Worm (Caenorhabditis elegans) whole organism, late embryonic: Measurements from ENCODE around the gene romo-1.

Experiments used
- C08G9.2 ChIP-seq: sonication (generic microtip); optimal IDR thresholded peaks from 2 replicates; lab custom pipeline; 2016; ENCODE audit warnings: mild to moderate bottlenecking, missing genetic modification characterization, moderate library complexity, missing compliant biosample characterization
- F13H6.1 ChIP-seq: sonication (generic microtip); optimal IDR thresholded peaks from 2 replicates; lab custom pipeline; 2016; ENCODE audit warnings: missing genetic modification characterization, missing compliant biosample characterization
- K09A11.1 ChIP-seq: sonication (generic microtip); optimal IDR thresholded peaks from 2 replicates; lab custom pipeline; 2017; ENCODE audit warnings: antibody characterized with exemption, mild to moderate bottlenecking, missing genetic modification characterization, missing compliant biosample characterization; ENCODE audit not compliant: insufficient read depth
- T23F11.4 ChIP-seq: fragments of 200-800 bp; sonication (Bioruptor generic); optimal IDR thresholded peaks from 2 replicates; lab custom pipeline; 2018; ENCODE audit warnings: mild to moderate bottlenecking, missing genetic modification characterization, missing compliant biosample characterization
- ahr-1 ChIP-seq: sonication (generic microtip); optimal IDR thresholded peaks from 2 replicates; lab custom pipeline; 2016; ENCODE audit warnings: missing genetic modification characterization, missing compliant biosample characterization
- ceh-14 ChIP-seq: sonication (generic microtip); optimal IDR thresholded peaks from 2 replicates; lab custom pipeline; 2016; ENCODE audit warnings: missing genotype, missing genetic modification characterization, missing compliant biosample characterization
- ceh-18 ChIP-seq: sonication (generic microtip); optimal IDR thresholded peaks from 2 replicates; lab custom pipeline; 2016; ENCODE audit warnings: missing genetic modification characterization, missing compliant biosample characterization
- ceh-31 ChIP-seq: sonication (generic microtip); optimal IDR thresholded peaks from 2 replicates; lab custom pipeline; 2016; ENCODE audit warnings: missing genetic modification characterization, missing compliant biosample characterization
- ceh-6 ChIP-seq: fragments of 200-800 bp; sonication (Bioruptor generic); optimal IDR thresholded peaks from 2 replicates; lab custom pipeline; 2018; ENCODE audit warnings: mild to moderate bottlenecking, missing genetic modification characterization, missing compliant biosample characterization
- ceh-9 ChIP-seq: sonication (generic microtip); optimal IDR thresholded peaks from 2 replicates; lab custom pipeline; 2016; ENCODE audit warnings: mild to moderate bottlenecking, missing genetic modification characterization, inconsistent platforms, missing compliant biosample characterization
- che-1 ChIP-seq: sonication (generic microtip); optimal IDR thresholded peaks from 2 replicates; lab custom pipeline; 2016; ENCODE audit warnings: mild to moderate bottlenecking, missing genetic modification characterization, missing compliant biosample characterization
- dmd-4 ChIP-seq: sonication (generic microtip); optimal IDR thresholded peaks from 2 replicates; lab custom pipeline; 2016; ENCODE audit warnings: borderline replicate concordance, missing genetic modification characterization, missing compliant biosample characterization
- dve-1 ChIP-seq: sonication (generic microtip); optimal IDR thresholded peaks from 2 replicates; lab custom pipeline; 2017; ENCODE audit warnings: antibody characterized with exemption, mild to moderate bottlenecking, missing genetic modification characterization, missing compliant biosample characterization
- fkh-10 ChIP-seq: fragments of 150-350 bp; optimal IDR thresholded peaks from 2 replicates; lab custom pipeline; 2014; ENCODE audit warnings: missing biosample characterization, missing genetic modification reagents, missing genetic modification characterization
- fkh-6 ChIP-seq: sonication (generic microtip); optimal IDR thresholded peaks from 2 replicates; lab custom pipeline; 2016; ENCODE audit warnings: missing genetic modification characterization, missing compliant biosample characterization
- hlh-15 ChIP-seq: sonication (generic microtip); optimal IDR thresholded peaks from 2 replicates; lab custom pipeline; 2016; ENCODE audit warnings: missing genetic modification characterization, missing compliant biosample characterization
- hlh-6 ChIP-seq: sonication (generic microtip); optimal IDR thresholded peaks from 2 replicates; lab custom pipeline; 2016; ENCODE audit warnings: missing genotype, missing genetic modification characterization, missing compliant biosample characterization
- hlh-8 ChIP-seq: sonication (generic microtip); optimal IDR thresholded peaks from 2 replicates; lab custom pipeline; 2016; ENCODE audit warnings: missing genotype, missing genetic modification characterization, missing compliant biosample characterization
- lim-6 ChIP-seq: sonication (generic microtip); optimal IDR thresholded peaks from 2 replicates; lab custom pipeline; 2016; ENCODE audit warnings: missing genetic modification characterization, missing compliant biosample characterization
- madf-2 ChIP-seq: sonication (generic microtip); optimal IDR thresholded peaks from 2 replicates; lab custom pipeline; 2017; ENCODE audit warnings: missing genetic modification characterization, missing compliant biosample characterization
- nfya-1 ChIP-seq: sonication (generic microtip); optimal IDR thresholded peaks from 2 replicates; lab custom pipeline; 2017; ENCODE audit warnings: missing genetic modification characterization, mild to moderate bottlenecking, missing compliant biosample characterization, antibody characterized with exemption, moderate library complexity
- nhr-11 ChIP-seq: fragments of 150-350 bp; optimal IDR thresholded peaks from 2 replicates; lab custom pipeline; 2014; ENCODE audit warnings: missing biosample characterization, missing genetic modification characterization
- pha-4 ChIP-seq: fragments of 150-350 bp; optimal IDR thresholded peaks from 2 replicates; lab custom pipeline; 2018; ENCODE audit warnings: missing biosample characterization, missing genetic modification reagents, missing genetic modification characterization
- pqm-1 ChIP-seq: sonication (generic microtip); optimal IDR thresholded peaks from 2 replicates; lab custom pipeline; 2016; ENCODE audit warnings: missing genetic modification characterization, missing compliant biosample characterization
- rnt-1 ChIP-seq: sonication (generic microtip); optimal IDR thresholded peaks from 2 replicates; lab custom pipeline; 2016; ENCODE audit warnings: missing genetic modification characterization, missing compliant biosample characterization
- sdc-2 ChIP-seq: sonication (generic microtip); optimal IDR thresholded peaks from 2 replicates; lab custom pipeline; 2016; ENCODE audit warnings: missing genotype, missing genetic modification characterization, missing compliant biosample characterization
- sox-2 ChIP-seq: fragments of 200-800 bp; sonication (Bioruptor generic); IDR thresholded peaks from 2 replicates; pipeline ENCODE4 v1.3.6; 2022; ENCODE audit warnings: missing genetic modification reagents, missing genetic modification characterization, missing compliant biosample characterization
- syd-9 ChIP-seq: sonication (generic microtip); optimal IDR thresholded peaks from 2 replicates; lab custom pipeline; 2016; ENCODE audit warnings: mild to moderate bottlenecking, missing genetic modification characterization, moderate library complexity, missing compliant biosample characterization
- ttx-3 ChIP-seq: sonication (generic microtip); optimal IDR thresholded peaks from 2 replicates; lab custom pipeline; 2016; ENCODE audit warnings: missing genetic modification reagents, missing genetic modification characterization, missing compliant biosample characterization
- unc-3 ChIP-seq, 2 experiments: fragments of 200-800 bp in 1 of 2; sonication (Bioruptor generic) in 1 of 2; sonication (generic microtip) in 1 of 2; conservative IDR thresholded peaks in 1 of 2; optimal IDR thresholded peaks in 1 of 2; 2 replicates each; pipeline versions ENCODE4 v1.3.6 to Lab custom; 2016 to 2022; ENCODE audit warnings: missing compliant biosample characterization in 2 of 2, missing genetic modification characterization in 2 of 2, missing genetic modification reagents in 1 of 2
- unc-42 ChIP-seq: sonication (generic microtip); optimal IDR thresholded peaks from 2 replicates; lab custom pipeline; 2016; ENCODE audit warnings: missing genotype, missing genetic modification characterization, missing compliant biosample characterization
- unc-55 ChIP-seq: sonication (generic microtip); optimal IDR thresholded peaks from 2 replicates; lab custom pipeline; 2017; ENCODE audit warnings: missing biosample characterization, missing genetic modification reagents, missing genetic modification characterization
- unc-86 ChIP-seq: sonication (generic microtip); optimal IDR thresholded peaks from 2 replicates; lab custom pipeline; 2016; ENCODE audit warnings: missing genetic modification characterization, missing compliant biosample characterization

The romo-1 gene

ce11 chrII:13239593-13239992, 1.9 kb upstream of the romo-1 start:
- TF ChIP-seq hlh-6 (tag; lab: Kevin White, UChicago) (no peak), che-1 (tag; lab: Kevin White, UChicago) (no peak), pha-4 (tag; lab: Kevin White, UChicago) (no peak), ttx-3 (tag; lab: Kevin White, UChicago) (no peak), nhr-11 (tag; lab: Kevin White, UChicago) (no peak), hlh-15 (tag; lab: Kevin White, UChicago) (no peak), ahr-1 (tag; lab: Kevin White, UChicago) (no peak), nfya-1 (tag; lab: Kevin White, UChicago) (no peak), fkh-10 (GFP tag; lab: Kevin White, UChicago) (no peak), T23F11.4 (no peak), sox-2 (no peak), hlh-8 (tag; lab: Kevin White, UChicago) (no peak), lim-6 (tag; lab: Kevin White, UChicago) (no peak), unc-86 (tag; lab: Kevin White, UChicago) (no peak), madf-2 (tag; lab: Kevin White, UChicago) (no peak), ceh-9 (no peak), ceh-6 (GFP tag; lab: Kevin White, UChicago) (no peak), sdc-2 (no peak)

- no peak for TF ChIP-seq madf-2 (tag; lab: Kevin White, UChicago)
- no peak for TF ChIP-seq ceh-31 (tag; lab: Kevin White, UChicago)
- TF ChIP-seq sox-2 = no peak
- no peak for TF ChIP-seq unc-42
- TF ChIP-seq unc-86 (tag; lab: Kevin White, UChicago) = no peak
- TF ChIP-seq pha-4 (tag; lab: Kevin White, UChicago) = no peak
- no peak for TF ChIP-seq T23F11.4
- TF ChIP-seq hlh-6 (tag; lab: Kevin White, UChicago) = no peak
- TF ChIP-seq syd-9 (tag; lab: Kevin White, UChicago) = no peak
- no peak for TF ChIP-seq unc-3 (GFP tag; conservative IDR thresholded peaks at IDR 0.05; lab: Robert Waterston, UW)
- no peak for TF ChIP-seq unc-3 (tag; optimal IDR thresholded peaks at IDR 0.05; lab: Kevin White, UChicago)
- no peak for TF ChIP-seq F13H6.1 (tag; lab: Kevin White, UChicago)
- TF ChIP-seq dmd-4 = no peak
These were observed 2.4 kb downstream of the romo-1 start, which contains the start of gene flp-16 for ce11 chrII:13235289-13235688. Gene flp-16, plus strand, starts transcription at chrII:13235306.

- no peak for TF ChIP-seq pqm-1 (tag; lab: Kevin White, UChicago)
These were observed 4.0 kb downstream of the romo-1 start for ce11 chrII:13233712-13234111.

- TF ChIP-seq unc-86 (tag; lab: Kevin White, UChicago) (no peak), dve-1 (tag; lab: Kevin White, UChicago) (no peak), C08G9.2 (tag; lab: Kevin White, UChicago) (no peak), che-1 (tag; lab: Kevin White, UChicago) (no peak), F13H6.1 (tag; lab: Kevin White, UChicago) (no peak), K09A11.1 (tag; lab: Kevin White, UChicago) (no peak), ceh-14 (tag; lab: Kevin White, UChicago) (no peak), fkh-6 (tag; lab: Kevin White, UChicago) (no peak), rnt-1 (tag; lab: Kevin White, UChicago) (no peak)
These were observed 7.1 kb downstream of the romo-1 start for ce11 chrII:13230489-13231196.

ce11 chrII:13219373-13219772, 18.3 kb downstream of the romo-1 start:
- TF ChIP-seq unc-55 (GFP tag; lab: Kevin White, UChicago) (no peak), unc-42 (no peak), ceh-18 (tag; lab: Kevin White, UChicago) (no peak), che-1 (tag; lab: Kevin White, UChicago) (no peak)
